Worm (Caenorhabditis elegans) whole organism, late embryonic: ENCODE measurements around the gene scav-5.

ENCODE experiments used
- ceh-2 ChIP-seq: sonication (generic microtip); optimal IDR thresholded peaks from 2 replicates; lab custom pipeline; 2016; ENCODE audit warnings: missing genotype, missing genetic modification characterization, missing compliant biosample characterization
- hlh-30 ChIP-seq: sonication (generic microtip); optimal IDR thresholded peaks from 2 replicates; lab custom pipeline; 2017; ENCODE audit warnings: antibody characterized with exemption, missing genetic modification characterization, missing compliant biosample characterization; ENCODE audit not compliant: insufficient read depth
- hlh-8 ChIP-seq: sonication (generic microtip); optimal IDR thresholded peaks from 2 replicates; lab custom pipeline; 2016; ENCODE audit warnings: missing genotype, missing genetic modification characterization, missing compliant biosample characterization
- nhr-11 ChIP-seq: fragments of 150-350 bp; optimal IDR thresholded peaks from 2 replicates; lab custom pipeline; 2014; ENCODE audit warnings: missing biosample characterization, missing genetic modification characterization
- odd-2 ChIP-seq: sonication (generic microtip); optimal IDR thresholded peaks from 2 replicates; lab custom pipeline; 2017; ENCODE audit warnings: antibody characterized with exemption, mild to moderate bottlenecking, missing genetic modification characterization, missing compliant biosample characterization
- pax-1 ChIP-seq: fragments of 150-350 bp; optimal IDR thresholded peaks from 2 replicates; lab custom pipeline; 2014; ENCODE audit warnings: missing biosample characterization, missing genetic modification characterization
- pha-4 ChIP-seq: fragments of 150-350 bp; optimal IDR thresholded peaks from 2 replicates; lab custom pipeline; 2018; ENCODE audit warnings: missing biosample characterization, missing genetic modification reagents, missing genetic modification characterization
- tbx-2 ChIP-seq: sonication (generic microtip); optimal IDR thresholded peaks from 2 replicates; lab custom pipeline; 2016; ENCODE audit warnings: missing genetic modification characterization, missing compliant biosample characterization

DNA sequence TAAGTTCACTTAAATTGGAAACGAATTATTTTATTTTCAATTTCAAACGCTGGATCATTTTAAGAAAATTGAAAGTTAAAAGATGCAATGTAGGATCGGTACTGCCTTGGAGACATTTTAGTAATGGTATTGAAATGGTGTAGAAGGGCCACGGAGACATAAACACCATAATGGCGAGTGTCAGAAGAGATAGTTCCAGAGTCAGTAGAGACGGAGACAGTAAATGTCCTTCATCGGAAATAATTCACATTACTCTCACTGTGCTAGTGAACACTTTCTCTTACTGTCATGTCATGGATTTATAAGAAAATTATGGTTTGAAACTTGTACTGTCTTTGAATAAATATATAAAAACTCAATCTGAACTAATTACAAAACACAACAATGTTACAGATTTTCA is 34.9 kb downstream of the scav-5 start:
- no peak for TF ChIP-seq nhr-11 (tag; lab: Kevin White, UChicago)
- no peak for TF ChIP-seq pha-4 (tag; lab: Kevin White, UChicago)
- no peak for TF ChIP-seq hlh-30 (tag; lab: Kevin White, UChicago)
- no peak for TF ChIP-seq hlh-8 (tag; lab: Kevin White, UChicago)
- no peak for TF ChIP-seq ceh-2 (tag; lab: Kevin White, UChicago)
- TF ChIP-seq pax-1 (tag; lab: Kevin White, UChicago): no peak
- no peak for TF ChIP-seq odd-2 (tag; lab: Kevin White, UChicago)
- no peak for TF ChIP-seq tbx-2 (tag; lab: Kevin White, UChicago)
